Worm (Caenorhabditis elegans) whole organism, L3 larva: ENCODE results near the gene T28C6.10.

Experiments used
- ceh-16 ChIP-seq: sonication (generic microtip); optimal IDR thresholded peaks from 2 replicates; lab custom pipeline; 2017; ENCODE audit warnings: missing biosample characterization, missing genetic modification characterization
- egl-27 ChIP-seq: sonication (generic microtip); optimal IDR thresholded peaks from 4 replicates; lab custom pipeline; 2017; ENCODE audit warnings: missing biosample characterization, missing genetic modification reagents, missing genetic modification characterization
- elt-3 ChIP-seq, 3 experiments: fragments of 150-350 bp in 1 of 3; sonication (generic microtip) in 2 of 3; optimal IDR thresholded peaks; 2 replicates in 2 of 3; 4 replicates in 1 of 3; lab custom pipeline; 2014 to 2017; ENCODE audit warnings: missing biosample characterization in 3 of 3, missing genetic modification characterization in 3 of 3
- fos-1 ChIP-seq: fragments of 150-350 bp; optimal IDR thresholded peaks from 2 replicates; lab custom pipeline; 2014; ENCODE audit warnings: missing biosample characterization, missing genetic modification characterization
- lin-15B ChIP-seq: fragments of 150-350 bp; optimal IDR thresholded peaks from 2 replicates; lab custom pipeline; 2014; ENCODE audit warnings: missing biosample characterization, missing genetic modification characterization
- nhr-11 ChIP-seq: fragments of 150-350 bp; optimal IDR thresholded peaks from 2 replicates; lab custom pipeline; 2014; ENCODE audit warnings: missing biosample characterization, missing genetic modification characterization
- nhr-237 ChIP-seq: fragments of 150-350 bp; optimal IDR thresholded peaks from 2 replicates; lab custom pipeline; 2014; ENCODE audit warnings: missing biosample characterization, missing genetic modification characterization
- sea-2 ChIP-seq: fragments of 150-350 bp; sonication (generic microtip); optimal IDR thresholded peaks from 4 replicates; lab custom pipeline; 2014; ENCODE audit warnings: missing biosample characterization, missing genetic modification reagents, missing genetic modification characterization
- unc-62 ChIP-seq: fragments of 150-350 bp; sonication (generic microtip); optimal IDR thresholded peaks from 4 replicates; lab custom pipeline; 2014; ENCODE audit warnings: missing biosample characterization, missing genetic modification reagents, missing genetic modification characterization

- TF ChIP-seq lin-15B (tag; lab: Kevin White, UChicago) (no peak), nhr-237 (tag; lab: Kevin White, UChicago) (no peak), unc-62 (GFP tag; lab: Kevin White, UChicago) (no peak), ceh-16 (tag; lab: Kevin White, UChicago) (no peak), egl-27 (tag; lab: Kevin White, UChicago) (no peak), elt-3 (tag; optimal IDR thresholded peaks at IDR 0.05; lab: Kevin White, UChicago) (no peak), sea-2 (GFP tag; lab: Kevin White, UChicago) (no peak), fos-1 (no peak), nhr-11 (tag; lab: Kevin White, UChicago) (no peak)
These were observed 8.4 kb downstream of the T28C6.10 start for ce11 chrIV:8825997-8826605.
